Worm (Caenorhabditis elegans) whole organism, L1 larva: ENCODE data around the gene F22F7.8.
"Not testable (repeated sequence)": the region's sequence is repeated elsewhere in the genome, so short reads cannot be mapped to it uniquely, and the experiment has no call there.

Experiments
- aly-2 ChIP-seq: fragments of 150-350 bp; optimal IDR thresholded peaks from 2 replicates; lab custom pipeline; 2014; ENCODE audit warnings: missing biosample characterization, missing genetic modification characterization
- ama-1 ChIP-seq: fragments of 150-350 bp; optimal IDR thresholded peaks from 2 replicates; lab custom pipeline; 2014
- dsc-1 ChIP-seq: sonication (generic microtip); optimal IDR thresholded peaks from 2 replicates; lab custom pipeline; 2016; ENCODE audit warnings: mild to moderate bottlenecking, missing genetic modification characterization, missing compliant biosample characterization
- efl-3 ChIP-seq: fragments of 200-800 bp; sonication (Bioruptor generic); optimal IDR thresholded peaks from 2 replicates; lab custom pipeline; 2018; ENCODE audit warnings: mild to moderate bottlenecking, missing genetic modification characterization, missing compliant biosample characterization
- egl-13 ChIP-seq: sonication (generic microtip); optimal IDR thresholded peaks from 2 replicates; lab custom pipeline; 2016; ENCODE audit warnings: missing genotype, missing genetic modification reagents, missing genetic modification characterization, missing compliant biosample characterization
- fos-1 ChIP-seq: fragments of 150-350 bp; optimal IDR thresholded peaks from 2 replicates; lab custom pipeline; 2014; ENCODE audit warnings: missing biosample characterization, missing genetic modification characterization
- mef-2 ChIP-seq: fragments of 150-350 bp; optimal IDR thresholded peaks from 2 replicates; lab custom pipeline; 2014; ENCODE audit warnings: missing biosample characterization, missing genetic modification characterization
- mep-1 ChIP-seq: fragments of 150-350 bp; optimal IDR thresholded peaks from 2 replicates; lab custom pipeline; 2014; ENCODE audit warnings: missing biosample characterization, missing genetic modification characterization
- nhr-12 ChIP-seq: sonication (generic microtip); optimal IDR thresholded peaks from 2 replicates; lab custom pipeline; 2017; ENCODE audit warnings: missing biosample characterization, missing genetic modification characterization
- nhr-77 ChIP-seq: fragments of 150-350 bp; optimal IDR thresholded peaks from 2 replicates; lab custom pipeline; 2014; ENCODE audit warnings: missing biosample characterization, missing genetic modification characterization
- nhr-90 ChIP-seq: sonication (generic microtip); optimal IDR thresholded peaks from 2 replicates; lab custom pipeline; 2016; ENCODE audit warnings: mild to moderate bottlenecking, missing genetic modification characterization, missing compliant biosample characterization; ENCODE audit not compliant: poor library complexity
- pqm-1 ChIP-seq: sonication (generic microtip); optimal IDR thresholded peaks from 3 replicates; lab custom pipeline; 2017; ENCODE audit warnings: missing biosample characterization, missing genetic modification characterization
- unc-62 ChIP-seq: fragments of 150-350 bp; optimal IDR thresholded peaks from 2 replicates; lab custom pipeline; 2014; ENCODE audit warnings: missing biosample characterization, missing genetic modification reagents, missing genetic modification characterization

ce11 chrV:2090321-2090720 lies 31.4 kb downstream of the F22F7.8 start, which contains the start of gene ztf-28:
- TF ChIP-seq ama-1 (lab: Kevin White, UChicago); unc-62 (GFP tag; lab: Kevin White, UChicago); mep-1 (tag; lab: Kevin White, UChicago); efl-3 (GFP tag; lab: Kevin White, UChicago); dsc-1 (tag; lab: Kevin White, UChicago); egl-13 (tag; lab: Kevin White, UChicago); fos-1 (tag; lab: Kevin White, UChicago); aly-2 (tag; lab: Kevin White, UChicago); nhr-90 (tag; lab: Kevin White, UChicago); nhr-77 (tag; lab: Kevin White, UChicago); mef-2 (tag; lab: Kevin White, UChicago); pqm-1 (tag; lab: Kevin White, UChicago); nhr-12 (tag; lab: Kevin White, UChicago): not testable (repeated sequence)
